Worm (Caenorhabditis elegans): ENCODE data around the gene ZK816.3.

The ZK816.3 gene

DNA sequence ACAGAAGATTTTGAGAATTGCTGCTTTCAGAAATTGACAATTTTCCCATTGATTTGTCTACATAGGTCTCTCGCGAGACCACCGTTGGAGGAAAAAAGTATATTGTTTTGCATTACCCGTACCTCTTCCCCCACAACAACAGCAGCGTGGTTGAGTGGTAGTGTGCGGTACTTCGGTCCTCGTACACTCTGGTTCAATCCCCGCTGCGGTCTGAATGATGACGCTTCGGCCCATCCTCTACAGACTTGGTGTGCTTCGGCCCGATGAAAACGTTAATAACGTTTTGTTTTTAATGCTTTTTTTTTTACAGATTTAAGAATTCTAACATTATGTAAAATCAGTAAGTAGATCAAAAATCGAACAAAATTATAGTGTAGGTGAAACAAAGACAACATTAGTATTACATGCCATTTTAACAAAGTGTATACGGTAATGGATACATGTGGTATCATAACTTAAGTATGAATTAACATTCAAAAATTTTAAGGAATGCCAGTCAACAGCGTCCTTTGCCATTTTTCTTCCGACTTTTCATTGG lies at the start of gene ZK816.3:
Gene ZK816.3, plus strand, starts transcription at position 488 of the 538 bp plus-strand sequence.
- TF ChIP-seq mab-5 (tag; optimal IDR thresholded peaks at IDR 0.05), result no peak
- no peak for TF ChIP-seq F13H6.1 (tag; optimal IDR thresholded peaks at IDR 0.05)
- no peak for TF ChIP-seq skn-1 (tag; optimal IDR thresholded peaks at IDR 0.05)
- TF ChIP-seq sma-3 (GFP tag; optimal IDR thresholded peaks at IDR 0.05), result peak; percentile 38
- peak; percentile 56 for TF ChIP-seq nhr-129 (tag; optimal IDR thresholded peaks at IDR 0.05)
- TF ChIP-seq lin-11 (tag; optimal IDR thresholded peaks at IDR 0.05), result peak; percentile 0
- TF ChIP-seq nhr-21 (tag; optimal IDR thresholded peaks at IDR 0.05), result peak; percentile 14
- peak; percentile 41 for TF ChIP-seq fos-1 (tag; optimal IDR thresholded peaks at IDR 0.05)
- peak; percentile 12 for TF ChIP-seq crh-2 (tag; optimal IDR thresholded peaks at IDR 0.05)
- TF ChIP-seq unc-55 (GFP tag; optimal IDR thresholded peaks at IDR 0.05), result peak; percentile 31
- peak; percentile 13 for TF ChIP-seq lin-13 (GFP tag; optimal IDR thresholded peaks at IDR 0.05)
- TF ChIP-seq sma-9 (GFP tag; optimal IDR thresholded peaks at IDR 0.05), result peak; percentile 33
- no peak for TF ChIP-seq sma-9 (tag; optimal IDR thresholded peaks at IDR 0.05)

DNA sequence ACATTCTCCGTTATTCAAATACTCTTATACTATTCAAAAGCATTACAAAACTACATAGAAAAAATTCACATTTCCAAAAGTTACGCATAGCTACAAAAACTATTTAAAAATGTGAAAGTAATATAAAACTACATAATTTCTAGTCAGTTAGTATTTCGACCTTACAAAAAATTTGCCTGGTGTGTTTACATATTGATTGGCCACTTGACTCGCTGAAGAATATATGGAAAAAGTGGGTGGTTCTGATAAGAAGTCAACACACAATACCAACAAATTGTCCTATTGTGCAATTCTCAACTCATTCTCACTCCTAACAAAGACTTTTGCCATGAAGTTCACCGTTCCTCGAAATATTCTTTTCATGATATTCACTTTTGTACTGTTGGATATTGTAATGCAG lies 49.6 kb upstream of the ZK816.3 start, which contains the start of gene K09C4.1:
Gene K09C4.1, plus strand, starts transcription at position 301 of the 400 bp plus-strand sequence.
- TF ChIP-seq gmeb-1 (tag; optimal IDR thresholded peaks at IDR 0.05) (no peak), R02D3.7 (tag; optimal IDR thresholded peaks at IDR 0.05) (no peak), ztf-4 (tag; optimal IDR thresholded peaks at IDR 0.05) (no peak), aly-2 (tag; optimal IDR thresholded peaks at IDR 0.05) (no peak), lin-13 (GFP tag; optimal IDR thresholded peaks at IDR 0.05) (no peak), zag-1 (tag; optimal IDR thresholded peaks at IDR 0.05) (no peak), crh-2 (tag; optimal IDR thresholded peaks at IDR 0.05) (no peak), nhr-21 (tag; optimal IDR thresholded peaks at IDR 0.05) (no peak), elt-1 (tag; optimal IDR thresholded peaks at IDR 0.05) (no peak), peb-1 (tag; optimal IDR thresholded peaks at IDR 0.05) (no peak), snpc-4 (tag; optimal IDR thresholded peaks at IDR 0.05) (no peak), mbf-1 (tag; optimal IDR thresholded peaks at IDR 0.05) (no peak), unc-39 (tag; optimal IDR thresholded peaks at IDR 0.05) (no peak), ztf-11 (tag; optimal IDR thresholded peaks at IDR 0.05) (no peak), egl-27 (tag; optimal IDR thresholded peaks at IDR 0.05) (no peak)

DNA sequence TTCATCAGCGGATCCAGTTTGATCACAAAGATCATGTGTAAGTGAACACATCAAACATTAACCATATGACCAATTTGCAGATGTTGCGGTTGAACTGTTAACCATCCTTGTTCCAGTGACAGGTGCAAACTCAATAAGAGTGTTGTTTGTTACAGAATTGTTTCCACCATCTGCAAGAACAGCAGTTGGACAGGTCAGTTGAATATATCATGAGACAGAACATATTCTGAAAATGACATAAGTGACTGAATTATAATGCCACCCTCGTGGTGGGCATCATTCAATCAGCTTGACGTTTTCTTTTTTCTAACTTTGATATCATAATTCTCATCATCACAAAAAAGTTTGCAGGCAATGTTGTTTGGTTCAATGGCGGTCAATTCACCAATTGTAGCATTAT lies 47.6 kb upstream of the ZK816.3 start:
- no peak for TF ChIP-seq snpc-4 (tag; optimal IDR thresholded peaks at IDR 0.05)

DNA sequence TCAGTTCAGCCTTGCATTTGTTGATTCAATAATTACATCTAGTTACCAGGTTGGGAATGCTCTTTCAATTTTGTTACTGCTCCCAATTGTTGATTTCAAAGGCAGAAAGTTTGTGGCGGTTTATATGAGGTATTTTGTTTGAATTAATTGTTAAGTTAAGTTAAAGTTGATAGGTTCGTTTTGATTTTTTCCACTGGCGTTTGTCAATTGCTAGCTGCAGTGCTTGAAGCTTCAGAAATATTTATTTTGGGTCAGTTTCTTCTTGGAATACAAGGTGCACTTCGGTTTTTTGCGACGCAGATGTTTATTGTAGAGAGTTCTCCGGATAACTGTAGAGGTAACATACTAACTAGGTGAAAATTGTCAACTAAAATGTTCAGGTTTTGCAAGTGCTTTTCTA lies 46.4 kb upstream of the ZK816.3 start, which contains the start of gene F11D5.5:
Gene F11D5.5, plus strand, starts transcription at position 301 of the 400 bp plus-strand sequence.
- TF ChIP-seq nhr-77 (tag; optimal IDR thresholded peaks at IDR 0.05) (no peak), F13H6.1 (tag; optimal IDR thresholded peaks at IDR 0.05) (no peak), egl-27 (tag; optimal IDR thresholded peaks at IDR 0.05) (no peak), nhr-11 (tag; optimal IDR thresholded peaks at IDR 0.05) (no peak), nhr-12 (tag; optimal IDR thresholded peaks at IDR 0.05) (no peak), unc-62 (GFP tag; optimal IDR thresholded peaks at IDR 0.05) (no peak), mab-5 (tag; optimal IDR thresholded peaks at IDR 0.05) (no peak), lin-13 (GFP tag; optimal IDR thresholded peaks at IDR 0.05) (no peak)

DNA sequence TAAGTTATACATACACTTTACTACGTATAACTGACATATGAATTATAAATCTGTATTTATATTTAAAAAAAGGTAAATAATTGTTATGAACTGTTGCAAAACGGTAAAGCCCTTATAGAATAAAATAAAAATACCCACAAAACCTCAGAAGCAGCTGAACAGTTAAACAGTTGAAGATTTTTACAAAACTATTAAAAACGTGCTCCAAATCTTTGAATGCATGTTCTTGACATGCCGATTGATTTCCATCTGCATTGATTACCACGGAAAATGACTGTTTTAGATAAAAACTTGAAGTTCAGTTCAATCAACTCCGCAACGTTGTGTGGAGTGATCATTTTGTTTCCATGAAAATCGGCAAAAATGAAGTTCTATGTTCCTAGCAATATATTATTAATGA lies 44.1 kb upstream of the ZK816.3 start, which contains the start of gene F11D5.7:
Gene F11D5.7, plus strand, starts transcription at position 301 of the 400 bp plus-strand sequence.
- no peak for TF ChIP-seq mdl-1 (tag; optimal IDR thresholded peaks at IDR 0.05)
- TF ChIP-seq sem-4 (tag; optimal IDR thresholded peaks at IDR 0.05), result no peak
- no peak for TF ChIP-seq lin-11 (tag; optimal IDR thresholded peaks at IDR 0.05)
- no peak for TF ChIP-seq ceh-82 (tag; optimal IDR thresholded peaks at IDR 0.05)
- no peak for TF ChIP-seq alr-1 (tag; optimal IDR thresholded peaks at IDR 0.05)
- TF ChIP-seq ztf-11 (tag; optimal IDR thresholded peaks at IDR 0.05), result no peak
- TF ChIP-seq aly-2 (tag; optimal IDR thresholded peaks at IDR 0.05), result no peak
- TF ChIP-seq skn-1 (tag; optimal IDR thresholded peaks at IDR 0.05), result no peak
- TF ChIP-seq sma-9 (GFP tag; optimal IDR thresholded peaks at IDR 0.05), result no peak
- no peak for TF ChIP-seq sma-9 (tag; optimal IDR thresholded peaks at IDR 0.05)
- no peak for TF ChIP-seq elt-3 (tag; optimal IDR thresholded peaks at IDR 0.05)
- TF ChIP-seq ztf-1 (GFP tag; conservative IDR thresholded peaks at IDR 0.05), result no peak
- TF ChIP-seq nhr-129 (tag; optimal IDR thresholded peaks at IDR 0.05), result no peak
- TF ChIP-seq mbf-1 (tag; optimal IDR thresholded peaks at IDR 0.05), result no peak
- no peak for TF ChIP-seq C34F6.9 (tag; optimal IDR thresholded peaks at IDR 0.05)
- no peak for TF ChIP-seq ztf-4 (tag; optimal IDR thresholded peaks at IDR 0.05)
- TF ChIP-seq nhr-21 (tag; optimal IDR thresholded peaks at IDR 0.05), result no peak
- TF ChIP-seq unc-62 (GFP tag; optimal IDR thresholded peaks at IDR 0.05), result no peak
- no peak for TF ChIP-seq Y55F3AM.14 (GFP tag; optimal IDR thresholded peaks at IDR 0.05)
